Fruit fly (Drosophila melanogaster) whole organism, embryonic: ENCODE measurements around the gene Sprn.

Experiments used
- CG10147 ChIP-seq: fragments of 200-800 bp; sonication (Bioruptor generic); optimal IDR thresholded peaks from 2 replicates; lab custom pipeline; 2019; ENCODE audit warnings: missing biosample characterization, mild to moderate bottlenecking, missing genetic modification characterization, moderate library complexity
- CG10959 ChIP-seq: fragments of 200-800 bp; sonication (Bioruptor generic); IDR thresholded peaks from 2 replicates; pipeline ENCODE4 v1.3.6; 2022; ENCODE audit warnings: missing biosample characterization, missing genetic modification characterization
- CG12155 ChIP-seq: fragments of 200-800 bp; sonication (Bioruptor generic); optimal IDR thresholded peaks from 3 replicates; lab custom pipeline; 2016; ENCODE audit warnings: missing biosample characterization, missing genetic modification characterization
- CG2202 ChIP-seq: fragments of 200-800 bp; sonication (Bioruptor generic); optimal IDR thresholded peaks from 2 replicates; lab custom pipeline; 2018; ENCODE audit warnings: missing biosample characterization, mild to moderate bottlenecking, missing genetic modification characterization
- ash1 ChIP-seq: fragments of 200-800 bp; sonication (Bioruptor generic); optimal IDR thresholded peaks from 2 replicates; lab custom pipeline; 2018; ENCODE audit warnings: missing biosample characterization, mild to moderate bottlenecking, missing genetic modification characterization
- cas ChIP-seq: fragments of 200-800 bp; sonication (Bioruptor generic); IDR thresholded peaks from 2 replicates; pipeline ENCODE4 v1.3.6; 2022; ENCODE audit warnings: missing biosample characterization, missing genetic modification characterization
- dati ChIP-seq: fragments of 200-800 bp; sonication (Bioruptor generic); IDR thresholded peaks from 2 replicates; pipeline ENCODE4 v1.3.6; 2022; ENCODE audit warnings: missing biosample characterization, missing genetic modification characterization
- h ChIP-seq: fragments of >200 bp; optimal IDR thresholded peaks from 2 replicates; lab custom pipeline; 2017
- pho ChIP-seq: fragments of 200-800 bp; sonication (Bioruptor generic); optimal IDR thresholded peaks from 2 replicates; lab custom pipeline; 2016; ENCODE audit warnings: missing biosample characterization, missing genetic modification characterization
- shn ChIP-seq: fragments of 200-800 bp; sonication (Bioruptor generic); optimal IDR thresholded peaks from 3 replicates; lab custom pipeline; 2016; ENCODE audit warnings: missing biosample characterization, missing genetic modification characterization
- sug ChIP-seq: fragments of 200-800 bp; optimal IDR thresholded peaks from 2 replicates; lab custom pipeline; 2019; ENCODE audit warnings: missing biosample characterization, mild to moderate bottlenecking, missing genetic modification characterization, moderate library complexity
- usp ChIP-seq: fragments of >200 bp; optimal IDR thresholded peaks from 2 replicates; lab custom pipeline; 2017; ENCODE audit warnings: missing biosample characterization, missing genetic modification characterization

dm6 chr3L:11878815-11879214 lies at the start of gene Sprn:
- TF ChIP-seq cas (GFP tag; lab: Robert Waterston, UW): no peak
- no peak for TF ChIP-seq pho (GFP tag; lab: Kevin White, UChicago)
- TF ChIP-seq ash1: no peak
- no peak for TF ChIP-seq CG10147 (GFP tag; lab: Kevin White, UChicago)
- TF ChIP-seq dati (GFP tag; lab: Robert Waterston, UW): no peak
- no peak for TF ChIP-seq usp (GFP tag; lab: Kevin White, UChicago)
- TF ChIP-seq CG2202 (tag; lab: Kevin White, UChicago): no peak
- TF ChIP-seq sug (tag; lab: Kevin White, UChicago): no peak
- no peak for TF ChIP-seq shn (GFP tag; lab: Kevin White, UChicago)
- no peak for TF ChIP-seq CG12155 (GFP tag; lab: Kevin White, UChicago)
- TF ChIP-seq CG10959 (GFP tag; lab: Robert Waterston, UW): no peak
- no peak for TF ChIP-seq h (lab: Kevin White, UChicago)
